Fruit fly (Drosophila melanogaster): ENCODE measurements around the gene Frq1.

DNA sequence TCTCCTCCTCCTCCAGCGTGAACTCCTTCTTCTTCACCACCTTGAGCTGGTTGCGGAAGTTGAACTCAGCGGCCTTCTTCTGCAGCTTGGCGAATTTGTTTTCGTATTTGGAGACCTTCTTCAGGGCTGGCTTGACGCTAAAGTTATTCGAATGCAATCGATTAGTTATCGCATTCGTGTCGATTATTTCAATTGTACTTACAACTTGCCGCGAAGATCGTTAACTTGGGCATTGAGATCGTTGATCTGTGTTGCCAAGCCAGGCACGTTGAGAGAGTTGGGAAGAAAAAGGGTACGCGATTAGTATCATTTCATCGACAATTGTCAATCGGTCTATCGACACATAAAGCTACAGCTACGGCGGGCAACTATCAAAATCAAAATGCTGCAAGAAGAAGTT lies 48.5 kb upstream of the Frq1 start:
- TF ChIP-seq CG13204 (GFP tag; optimal IDR thresholded peaks at IDR 0.05) (no peak), rn (GFP tag; IDR thresholded peaks at IDR 0.05) (no peak), CG17806 (tag; optimal IDR thresholded peaks at IDR 0.05) (no peak), CG10348 (GFP tag; IDR thresholded peaks at IDR 0.05) (no peak), EcR (GFP tag; optimal IDR thresholded peaks at IDR 0.05) (no peak), CG12605 (GFP tag; IDR thresholded peaks at IDR 0.05) (no peak), CG34367 (tag; optimal IDR thresholded peaks at IDR 0.05) (no peak), Ets98B (GFP tag; IDR thresholded peaks at IDR 0.05) (no peak), CG14655 (GFP tag; optimal IDR thresholded peaks at IDR 0.05) (no peak), D1 (tag; optimal IDR thresholded peaks at IDR 0.05) (no peak)
